Fruit fly (Drosophila melanogaster) whole organism, embryonic: ENCODE results near the gene CG4270.
A peak's percentile ranks its signal among the peaks of the same experiment; 100 is the strongest.

Experiments
- Abd-B ChIP-seq: fragments of 200-800 bp; sonication (Bioruptor generic); optimal IDR thresholded peaks from 2 replicates; lab custom pipeline; 2018; ENCODE audit warnings: missing biosample characterization, mild to moderate bottlenecking, missing genetic modification characterization, moderate library complexity
- B-H2 ChIP-seq: fragments of 200-800 bp; sonication (Bioruptor generic); optimal IDR thresholded peaks from 2 replicates; lab custom pipeline; 2018; ENCODE audit warnings: missing biosample characterization, mild to moderate bottlenecking, missing genetic modification characterization
- CG10147 ChIP-seq: fragments of 200-800 bp; sonication (Bioruptor generic); optimal IDR thresholded peaks from 2 replicates; lab custom pipeline; 2019; ENCODE audit warnings: missing biosample characterization, mild to moderate bottlenecking, missing genetic modification characterization, moderate library complexity
- CG10274 ChIP-seq: fragments of 200-800 bp; sonication (Bioruptor generic); optimal IDR thresholded peaks from 3 replicates; lab custom pipeline; 2017; ENCODE audit warnings: missing biosample characterization, mild to moderate bottlenecking, missing genetic modification characterization
- CG10366 ChIP-seq: fragments of 200-800 bp; sonication (Bioruptor generic); IDR thresholded peaks from 2 replicates; pipeline ENCODE4 v1.3.6; 2022; ENCODE audit warnings: missing biosample characterization, missing genetic modification characterization
- CG10959 ChIP-seq: fragments of 200-800 bp; sonication (Bioruptor generic); IDR thresholded peaks from 2 replicates; pipeline ENCODE4 v1.3.6; 2022; ENCODE audit warnings: missing biosample characterization, missing genetic modification characterization
- CG11723 ChIP-seq: fragments of 200-800 bp; sonication (Bioruptor generic); optimal IDR thresholded peaks from 2 replicates; lab custom pipeline; 2017; ENCODE audit warnings: missing biosample characterization, mild to moderate bottlenecking, missing genetic modification characterization
- CG16779 ChIP-seq: fragments of 200-800 bp; sonication (Bioruptor generic); IDR thresholded peaks from 2 replicates; pipeline ENCODE4 v1.3.6; 2022; ENCODE audit warnings: missing biosample characterization, missing genetic modification characterization
- CG16863 ChIP-seq: fragments of 200-800 bp; sonication (Bioruptor generic); optimal IDR thresholded peaks from 3 replicates; lab custom pipeline; 2016; ENCODE audit warnings: missing biosample characterization, missing genetic modification characterization
- CG17186 ChIP-seq: fragments of 200-800 bp; sonication (Bioruptor generic); optimal IDR thresholded peaks from 3 replicates; lab custom pipeline; 2017; ENCODE audit warnings: missing biosample characterization, missing genetic modification reagents, missing genetic modification characterization
- CG17912 ChIP-seq: fragments of 200-800 bp; sonication (Bioruptor generic); optimal IDR thresholded peaks from 2 replicates; lab custom pipeline; 2018; ENCODE audit warnings: missing biosample characterization, mild to moderate bottlenecking, missing genetic modification characterization
- CG2712 ChIP-seq: fragments of 200-800 bp; optimal IDR thresholded peaks from 3 replicates; lab custom pipeline; 2019; ENCODE audit warnings: missing biosample characterization, mild to moderate bottlenecking, missing genetic modification characterization, moderate library complexity
- CG2875 ChIP-seq: fragments of 200-800 bp; sonication (Bioruptor generic); optimal IDR thresholded peaks from 2 replicates; lab custom pipeline; 2017; ENCODE audit warnings: missing biosample characterization, mild to moderate bottlenecking, missing genetic modification characterization, missing genetic modification reagents
- CG3281 ChIP-seq: fragments of 200-800 bp; sonication (Bioruptor generic); optimal IDR thresholded peaks from 3 replicates; lab custom pipeline; 2017; ENCODE audit warnings: missing biosample characterization, mild to moderate bottlenecking, missing genetic modification characterization
- CG33557 ChIP-seq: fragments of 200-800 bp; sonication (Bioruptor generic); optimal IDR thresholded peaks from 2 replicates; lab custom pipeline; 2019; ENCODE audit warnings: missing biosample characterization, mild to moderate bottlenecking, missing genetic modification characterization, moderate library complexity
- CG3838 ChIP-seq: fragments of 200-800 bp; sonication (Bioruptor generic); optimal IDR thresholded peaks from 3 replicates; lab custom pipeline; 2016; ENCODE audit warnings: missing biosample characterization, missing genetic modification characterization
- CG4282 ChIP-seq: fragments of 200-800 bp; sonication (Bioruptor generic); optimal IDR thresholded peaks from 2 replicates; lab custom pipeline; 2016; ENCODE audit warnings: missing biosample characterization, missing genetic modification characterization
- CG5953 ChIP-seq: fragments of 200-800 bp; sonication (Bioruptor generic); IDR thresholded peaks from 2 replicates; pipeline ENCODE4 v1.3.6; 2022; ENCODE audit warnings: missing biosample characterization, missing genetic modification characterization
- CG6254 ChIP-seq: fragments of 200-800 bp; sonication (Bioruptor generic); optimal IDR thresholded peaks from 3 replicates; lab custom pipeline; 2017; ENCODE audit warnings: mild to moderate bottlenecking, missing biosample characterization, missing genetic modification reagents, missing genetic modification characterization
- CG6654 ChIP-seq: fragments of 200-800 bp; sonication (Bioruptor generic); optimal IDR thresholded peaks from 2 replicates; lab custom pipeline; 2017; ENCODE audit warnings: missing biosample characterization, mild to moderate bottlenecking, missing genetic modification characterization
- CG7745 ChIP-seq: fragments of 200-800 bp; sonication (Bioruptor generic); optimal IDR thresholded peaks from 2 replicates; lab custom pipeline; 2018; ENCODE audit warnings: missing biosample characterization, mild to moderate bottlenecking, missing genetic modification characterization, moderate library complexity
- CG9727 ChIP-seq: fragments of 200-800 bp; sonication (Bioruptor generic); optimal IDR thresholded peaks from 3 replicates; lab custom pipeline; 2017; ENCODE audit warnings: missing biosample characterization, mild to moderate bottlenecking, missing genetic modification characterization
- CHES-1-like ChIP-seq: fragments of 200-800 bp; sonication (Bioruptor generic); optimal IDR thresholded peaks from 2 replicates; lab custom pipeline; 2016; ENCODE audit warnings: missing biosample characterization, missing genetic modification characterization
- E2f2 ChIP-seq: fragments of 200-800 bp; sonication (Bioruptor generic); IDR thresholded peaks from 2 replicates; pipeline ENCODE4 v1.3.6; 2022; ENCODE audit warnings: missing biosample characterization, missing genetic modification characterization
- ERR ChIP-seq: fragments of 200-800 bp; sonication (Bioruptor generic); optimal IDR thresholded peaks from 2 replicates; lab custom pipeline; 2016; ENCODE audit warnings: missing biosample characterization, missing genetic modification characterization
- HHEX ChIP-seq: fragments of 200-800 bp; sonication (Bioruptor generic); optimal IDR thresholded peaks from 3 replicates; lab custom pipeline; 2017; ENCODE audit warnings: missing biosample characterization, mild to moderate bottlenecking, missing genetic modification characterization, missing genetic modification reagents
- HmgZ ChIP-seq: fragments of 200-800 bp; sonication (Bioruptor generic); optimal IDR thresholded peaks from 2 replicates; lab custom pipeline; 2018; ENCODE audit warnings: missing biosample characterization, mild to moderate bottlenecking, missing genetic modification characterization
- Hmr ChIP-seq: fragments of 200-800 bp; sonication (Bioruptor generic); optimal IDR thresholded peaks from 3 replicates; lab custom pipeline; 2017; ENCODE audit warnings: mild to moderate bottlenecking, missing biosample characterization, missing genetic modification reagents, missing genetic modification characterization
- Hr3 ChIP-seq: fragments of 200-800 bp; sonication (Bioruptor generic); optimal IDR thresholded peaks from 3 replicates; lab custom pipeline; 2016; ENCODE audit warnings: missing biosample characterization, missing genetic modification characterization
- MBD-R2 ChIP-seq: fragments of 200-800 bp; sonication (Bioruptor generic); IDR thresholded peaks from 2 replicates; pipeline ENCODE4 v1.3.6; 2022; ENCODE audit warnings: missing biosample characterization, missing genetic modification characterization
- Med ChIP-seq: fragments of 200-800 bp; sonication (Bioruptor generic); peaks from one replicate; lab custom pipeline; 2016; ENCODE audit warnings: missing biosample characterization, missing genetic modification characterization, mild to moderate bottlenecking, inconsistent platforms, moderate library complexity
- Nf-YA ChIP-seq: fragments of 200-800 bp; sonication (Bioruptor generic); IDR thresholded peaks from 2 replicates; pipeline ENCODE4 v1.3.6; 2022; ENCODE audit warnings: missing biosample characterization, missing genetic modification characterization
- Scr ChIP-seq: fragments of 200-800 bp; sonication (Bioruptor generic); IDR thresholded peaks from 2 replicates; pipeline ENCODE4 v1.3.6; 2022; ENCODE audit warnings: missing biosample characterization, missing genetic modification characterization; ENCODE audit not compliant: partially characterized antibody
- Sox100B ChIP-seq: fragments of 200-800 bp; sonication (Bioruptor generic); optimal IDR thresholded peaks from 3 replicates; lab custom pipeline; 2018; ENCODE audit warnings: missing biosample characterization, mild to moderate bottlenecking, missing genetic modification characterization
- az2 ChIP-seq: fragments of 200-800 bp; sonication (Bioruptor generic); optimal IDR thresholded peaks from 3 replicates; lab custom pipeline; 2016; ENCODE audit warnings: missing biosample characterization, missing genetic modification characterization
- cas ChIP-seq: fragments of 200-800 bp; sonication (Bioruptor generic); IDR thresholded peaks from 2 replicates; pipeline ENCODE4 v1.3.6; 2022; ENCODE audit warnings: missing biosample characterization, missing genetic modification characterization
- cg ChIP-seq: fragments of 200-800 bp; sonication (Bioruptor generic); optimal IDR thresholded peaks from 3 replicates; lab custom pipeline; 2019; ENCODE audit warnings: missing biosample characterization, mild to moderate bottlenecking, missing genetic modification characterization, moderate library complexity
- dm ChIP-seq: fragments of 200-800 bp; sonication (Bioruptor generic); optimal IDR thresholded peaks from 3 replicates; lab custom pipeline; 2016; ENCODE audit warnings: missing biosample characterization, missing genetic modification characterization
- fd102C ChIP-seq: fragments of 200-800 bp; sonication (Bioruptor generic); optimal IDR thresholded peaks from 2 replicates; lab custom pipeline; 2018; ENCODE audit warnings: missing biosample characterization, mild to moderate bottlenecking, missing genetic modification characterization, moderate library complexity
- fru ChIP-seq: fragments of >200 bp; optimal IDR thresholded peaks from 2 replicates; lab custom pipeline; 2017
- ftz-f1 ChIP-seq: fragments of 200-800 bp; sonication (Bioruptor generic); optimal IDR thresholded peaks from 2 replicates; lab custom pipeline; 2016; ENCODE audit warnings: missing biosample characterization, missing genetic modification characterization
- hkb ChIP-seq, 2 experiments: fragments of 200-800 bp in 1 of 2; fragments of >200 bp in 1 of 2; sonication (Bioruptor generic) in 1 of 2; IDR thresholded peaks in 1 of 2; optimal IDR thresholded peaks in 1 of 2; 2 replicates each; pipeline versions ENCODE4 v1.3.6 to Lab custom; 2017 to 2022; ENCODE audit warnings: missing biosample characterization in 1 of 2, missing genetic modification characterization in 1 of 2
- ken ChIP-seq: fragments of 200-800 bp; sonication (Bioruptor generic); IDR thresholded peaks from 3 replicates; pipeline ENCODE4 v1.3.6; 2022; ENCODE audit warnings: missing biosample characterization, missing genetic modification characterization
- nom ChIP-seq: fragments of 200-800 bp; sonication (Bioruptor generic); optimal IDR thresholded peaks from 2 replicates; lab custom pipeline; 2017; ENCODE audit warnings: missing biosample characterization, missing genetic modification characterization, mild to moderate bottlenecking, moderate library complexity, missing genetic modification reagents
- pum ChIP-seq: fragments of 200-800 bp; sonication (Bioruptor generic); optimal IDR thresholded peaks from 2 replicates; lab custom pipeline; 2016; ENCODE audit warnings: missing biosample characterization, missing genetic modification characterization
- rib ChIP-seq: fragments of 200-800 bp; sonication (Bioruptor generic); IDR thresholded peaks from 2 replicates; pipeline ENCODE4 v1.3.6; 2022; ENCODE audit warnings: missing biosample characterization, missing genetic modification characterization
- sc ChIP-seq, 3 experiments: fragments of >200 bp in 2 of 3; fragments of 200-800 bp in 1 of 3; sonication (Bioruptor generic) in 1 of 3; optimal IDR thresholded peaks; 2 replicates in 2 of 3; 3 replicates in 1 of 3; lab custom pipeline; 2017; ENCODE audit warnings: mild to moderate bottlenecking in 1 of 3, missing biosample characterization in 1 of 3, missing genetic modification characterization in 1 of 3, missing genetic modification reagents in 1 of 3
- toy ChIP-seq: fragments of 200-800 bp; sonication (Bioruptor generic); IDR thresholded peaks from 2 replicates; pipeline ENCODE4 v1.3.6; 2022; ENCODE audit warnings: missing biosample characterization, missing genetic modification characterization
- vnd ChIP-seq: fragments of 200-800 bp; sonication (Bioruptor generic); IDR thresholded peaks from 3 replicates; pipeline ENCODE4 v1.3.6; 2022; ENCODE audit warnings: missing biosample characterization, missing genetic modification characterization; ENCODE audit not compliant: partially characterized antibody
- zfh2 ChIP-seq: fragments of 200-800 bp; sonication (Bioruptor generic); optimal IDR thresholded peaks from 2 replicates; lab custom pipeline; 2016; ENCODE audit warnings: missing biosample characterization, missing genetic modification characterization

CG4270 gene

DNA sequence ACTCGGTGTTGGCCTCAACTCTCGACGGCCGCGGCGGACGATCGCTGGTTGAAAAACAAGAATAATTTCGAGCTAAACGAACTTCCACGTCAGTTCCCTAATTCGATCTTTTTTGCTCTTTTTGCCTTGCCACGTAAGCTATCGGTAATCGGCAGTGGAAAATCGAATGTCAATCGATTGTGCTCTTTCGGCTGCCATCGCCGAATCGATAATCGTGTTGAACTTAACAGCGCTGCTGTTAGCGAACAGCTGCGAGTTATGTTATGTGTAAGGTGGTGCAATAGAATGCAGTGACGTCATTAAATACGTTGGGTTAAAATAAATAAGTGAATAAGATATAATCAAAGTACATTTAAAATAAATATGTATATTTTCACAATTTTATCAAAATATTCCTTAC is 26.5 kb upstream of the CG4270 start, which contains the start of gene Sec24CD (continued):
- peak; percentile 83 for TF ChIP-seq Scr (GFP tag; lab: Robert Waterston, UW)
- TF ChIP-seq B-H2 (GFP tag; lab: Kevin White, UChicago): no peak
- no peak for TF ChIP-seq CHES-1-like
- peak; percentile 4 for TF ChIP-seq az2
- TF ChIP-seq Abd-B (GFP tag; lab: Kevin White, UChicago): no peak
- TF ChIP-seq CG6254 (GFP tag; lab: Kevin White, UChicago): no peak
- no peak for TF ChIP-seq fru (lab: Kevin White, UChicago)
- no peak for TF ChIP-seq CG3281 (GFP tag; lab: Kevin White, UChicago)
- TF ChIP-seq CG17186 (GFP tag; lab: Kevin White, UChicago): peak; percentile 10
- TF ChIP-seq CG10959: no peak
- TF ChIP-seq vnd (GFP tag; lab: Robert Waterston, UW): peak; percentile 84
- no peak for TF ChIP-seq CG10366
- TF ChIP-seq CG2875 (GFP tag; lab: Kevin White, UChicago): no peak
- no peak for TF ChIP-seq CG16863 (GFP tag; lab: Kevin White, UChicago)
- no peak for TF ChIP-seq CG3838
- no peak for TF ChIP-seq CG10274 (GFP tag; lab: Kevin White, UChicago)
- no peak for TF ChIP-seq CG9727 (GFP tag; lab: Kevin White, UChicago)
- no peak for TF ChIP-seq Hr3
- peak; percentile 57 for TF ChIP-seq Med (GFP tag; lab: Kevin White, UChicago)
- TF ChIP-seq ERR (GFP tag; lab: Kevin White, UChicago): no peak
- no peak for TF ChIP-seq ken (GFP tag; lab: Robert Waterston, UW)
- no peak for TF ChIP-seq hkb (optimal IDR thresholded peaks at IDR 0.05; lab: Kevin White, UChicago)
- no peak for TF ChIP-seq hkb (GFP tag; IDR thresholded peaks at IDR 0.05; lab: Robert Waterston, UW)
- peak; percentile 76 for TF ChIP-seq MBD-R2
- peak; percentile 73 for TF ChIP-seq nom (GFP tag; lab: Kevin White, UChicago)
- TF ChIP-seq pum (GFP tag; lab: Kevin White, UChicago): no peak
- TF ChIP-seq CG2712 (tag; lab: Kevin White, UChicago): no peak
- no peak for TF ChIP-seq cas
- TF ChIP-seq dm (GFP tag; lab: Kevin White, UChicago): no peak
- TF ChIP-seq HmgZ: peak; percentile 39
- no peak for TF ChIP-seq Hmr
- no peak for TF ChIP-seq HHEX (GFP tag; lab: Kevin White, UChicago)
- TF ChIP-seq cg (GFP tag; lab: Kevin White, UChicago): no peak
- no peak for TF ChIP-seq CG5953 (GFP tag; lab: Robert Waterston, UW)
- TF ChIP-seq zfh2 (GFP tag; lab: Kevin White, UChicago): no peak
- TF ChIP-seq CG10147 (GFP tag; lab: Kevin White, UChicago): no peak

DNA sequence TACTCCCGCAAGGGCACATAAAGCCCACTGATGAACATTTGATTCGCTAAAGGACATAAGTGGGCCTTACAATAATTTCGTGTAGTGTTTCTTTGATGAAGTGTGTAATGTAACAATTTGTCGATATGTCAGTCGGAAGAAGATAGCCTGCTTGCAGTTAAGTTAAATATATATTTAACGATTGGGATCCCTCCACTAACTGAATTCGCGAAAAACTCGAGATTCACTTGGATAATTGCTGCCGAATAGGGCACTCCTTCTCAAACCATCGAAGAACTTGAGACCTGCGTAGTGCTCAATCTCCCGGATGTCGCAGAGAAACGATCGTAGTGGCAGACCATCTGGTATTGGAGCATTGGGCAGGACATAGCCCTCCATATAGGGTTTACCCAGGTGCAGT is 25.1 kb upstream of the CG4270 start, which contains the start of gene Tengl3:
Tengl3 (minus strand) TSS at position 101 of the 400 bp plus-strand sequence.
- TF ChIP-seq CG16779 (GFP tag; lab: Robert Waterston, UW) (no peak), CG11723 (GFP tag; lab: Kevin White, UChicago) (no peak), ftz-f1 (GFP tag; lab: Kevin White, UChicago) (no peak), CG4282 (GFP tag; lab: Kevin White, UChicago) (no peak), CG6654 (GFP tag; lab: Kevin White, UChicago) (no peak), CG33557 (GFP tag; lab: Kevin White, UChicago) (no peak), toy (no peak), CG17912 (GFP tag; lab: Kevin White, UChicago) (no peak), E2f2 (GFP tag; lab: Robert Waterston, UW) (no peak), CG7745 (tag; lab: Kevin White, UChicago) (no peak), rib (no peak), ERR (GFP tag; lab: Kevin White, UChicago) (no peak), Nf-YA (GFP tag; lab: Robert Waterston, UW) (no peak), sc (optimal IDR thresholded peaks at IDR 0.05; lab: Kevin White, UChicago) (no peak), sc (GFP tag; optimal IDR thresholded peaks at IDR 0.05; lab: Kevin White, UChicago) (no peak), Sox100B (GFP tag; lab: Kevin White, UChicago) (no peak), fd102C (GFP tag; lab: Kevin White, UChicago) (no peak)
